Fruit fly (Drosophila melanogaster): ENCODE data around the gene CG8003.

CG8003 gene

dm6 chr3L:10665433-10666150, 4.3 kb downstream of the CG8003 start (continued):
- TF ChIP-seq klu (GFP tag; IDR thresholded peaks at IDR 0.05) (peak; percentile 87), CG17328 (GFP tag; IDR thresholded peaks at IDR 0.05) (peak; percentile 90), D19A (tag; optimal IDR thresholded peaks at IDR 0.05) (peak; percentile 96), CG43689 (GFP tag; IDR thresholded peaks at IDR 0.05) (peak; percentile 67; the same call in 1 of the 2 replicates), sim (GFP tag; IDR thresholded peaks at IDR 0.05) (peak; percentile 91), gce (GFP tag; IDR thresholded peaks at IDR 0.05) (peak; percentile 89), luna (GFP tag; optimal IDR thresholded peaks at IDR 0.05) (peak; percentile 54), CG2875 (GFP tag; optimal IDR thresholded peaks at IDR 0.05) (peak; percentile 98), CG16813 (GFP tag; IDR thresholded peaks at IDR 0.05; ENCODE audit: partially characterized antibody) (no peak), ase (GFP tag; IDR thresholded peaks at IDR 0.05) (peak; percentile 85; the same call in 2 of the 3 replicates), btn (GFP tag; optimal IDR thresholded peaks at IDR 0.05) (peak; percentile 84), Hr51 (GFP tag; optimal IDR thresholded peaks at IDR 0.05) (peak; percentile 93 to 99), MTF-1 (GFP tag; optimal IDR thresholded peaks at IDR 0.05; ENCODE audit: borderline replicate concordance) (peak; percentile 83), twi (tag; optimal IDR thresholded peaks at IDR 0.05) (peak; percentile 99), ro (GFP tag; IDR thresholded peaks at IDR 0.05) (peak; percentile 83), Max (GFP tag; optimal IDR thresholded peaks at IDR 0.05) (peak; percentile 97), tll (GFP tag; optimal IDR thresholded peaks at IDR 0.05) (peak in 1 of 2 experiments; percentile 91), NFAT (GFP tag; IDR thresholded peaks at IDR 0.05) (peak; percentile 45; the same call in 1 of the 2 replicates), CG17361 (GFP tag; IDR thresholded peaks at IDR 0.05) (peak; percentile 99), BtbVII (GFP tag; optimal IDR thresholded peaks at IDR 0.05) (peak; percentile 95), ATbp (GFP tag; optimal IDR thresholded peaks at IDR 0.05) (peak; percentile 96), mld (GFP tag; IDR thresholded peaks at IDR 0.05; ENCODE audit: partially characterized antibody) (no peak), CG10654 (GFP tag; optimal IDR thresholded peaks at IDR 0.05) (peak; percentile 89), CG30020 (tag; optimal IDR thresholded peaks at IDR 0.05) (peak; percentile 90), Sin3A (optimal IDR thresholded peaks at IDR 0.05) (no peak), ewg (GFP tag; optimal IDR thresholded peaks at IDR 0.05) (peak; percentile 91), Oaz (GFP tag; IDR thresholded peaks at IDR 0.05) (peak; percentile 84), wor (GFP tag; IDR thresholded peaks at IDR 0.05) (peak; percentile 91), CG9932 (GFP tag; IDR thresholded peaks at IDR 0.05) (peak; percentile 79), Vsx1 (GFP tag; optimal IDR thresholded peaks at IDR 0.05) (peak; percentile 96), CG14965 (GFP tag; optimal IDR thresholded peaks at IDR 0.05; ENCODE audit: borderline replicate concordance) (peak; percentile 9), unpg (GFP tag; optimal IDR thresholded peaks at IDR 0.05) (peak; percentile 97), CG12104 (GFP tag; optimal IDR thresholded peaks at IDR 0.05) (peak; percentile 98), zen (tag; optimal IDR thresholded peaks at IDR 0.05) (peak; percentile 98), repo (GFP tag; optimal IDR thresholded peaks at IDR 0.05) (peak; percentile 69), gfzf (GFP tag; optimal IDR thresholded peaks at IDR 0.05) (no peak), CG14860 (GFP tag; IDR thresholded peaks at IDR 0.05; ENCODE audit: partially characterized antibody) (no peak), trem (tag; optimal IDR thresholded peaks at IDR 0.05) (peak; percentile 97), bigmax (GFP tag; optimal IDR thresholded peaks at IDR 0.05) (peak; percentile 92), crc (GFP tag; optimal IDR thresholded peaks at IDR 0.05) (peak; percentile 65), zfh2 (GFP tag; optimal IDR thresholded peaks at IDR 0.05) (peak; percentile 64), psq (GFP tag; optimal IDR thresholded peaks at IDR 0.05) (peak; percentile 68)

Measured in whole organism, embryonic.